Worm (Caenorhabditis elegans): ENCODE results near the gene dpy-8.

DNA sequence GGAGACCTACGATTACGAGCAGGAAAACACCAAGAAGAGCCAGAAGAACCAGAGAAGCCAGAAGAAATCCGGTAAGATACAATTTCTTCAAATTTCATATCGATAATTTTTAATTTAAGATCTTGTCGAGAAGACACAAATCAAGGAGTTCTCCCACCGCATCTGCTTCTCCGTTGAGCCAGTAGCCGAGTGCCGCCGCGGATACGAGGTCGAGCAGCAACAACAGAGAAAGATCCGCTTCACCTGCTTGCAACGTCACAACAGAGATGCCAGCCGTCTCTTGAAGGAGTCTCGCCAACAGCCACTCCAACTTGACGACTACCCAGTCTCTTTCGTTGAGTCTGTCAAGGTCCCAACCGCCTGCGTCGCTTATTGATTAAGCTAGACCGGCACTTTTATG, 44.6 kb downstream of the dpy-8 start:
- TF ChIP-seq dao-5 (tag; optimal IDR thresholded peaks at IDR 0.05), result no peak
- TF ChIP-seq him-1 (tag; optimal IDR thresholded peaks at IDR 0.05), result no peak
- TF ChIP-seq W03F9.2 (tag; optimal IDR thresholded peaks at IDR 0.05), result no peak
